Worm (Caenorhabditis elegans) whole organism, L3 larva: Measurements from ENCODE around the gene F35E8.9.

Source experiments
- nhr-23 ChIP-seq: fragments of 150-350 bp; optimal IDR thresholded peaks from 2 replicates; lab custom pipeline; 2014; ENCODE audit warnings: missing biosample characterization, missing genetic modification reagents, missing genetic modification characterization
- sea-2 ChIP-seq: fragments of 150-350 bp; sonication (generic microtip); optimal IDR thresholded peaks from 4 replicates; lab custom pipeline; 2014; ENCODE audit warnings: missing biosample characterization, missing genetic modification reagents, missing genetic modification characterization
- snpc-4 ChIP-seq: fragments of 150-350 bp; optimal IDR thresholded peaks from 2 replicates; lab custom pipeline; 2014; ENCODE audit warnings: missing biosample characterization, missing genetic modification characterization

DNA sequence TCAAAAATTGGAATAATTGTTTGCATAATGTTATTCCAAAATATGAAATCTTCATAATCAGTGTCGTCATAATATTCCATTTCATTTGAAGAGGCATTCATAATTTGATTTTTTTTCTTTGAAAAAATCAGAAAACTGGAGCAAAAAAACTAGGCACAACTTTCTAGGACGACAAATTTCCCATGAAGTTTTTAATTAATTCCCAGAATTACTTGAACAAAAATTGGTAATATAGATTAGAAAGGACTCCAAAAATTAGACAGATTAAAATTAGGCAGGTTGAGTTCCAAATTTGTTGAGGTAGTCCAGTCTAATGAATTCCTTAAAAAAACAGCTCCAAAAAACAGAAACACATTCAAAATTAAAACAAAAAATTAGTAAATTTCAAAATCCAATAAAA lies 37.6 kb upstream of the F35E8.9 start, which contains the start of gene srw-57:
- TF ChIP-seq sea-2 (GFP tag; lab: Kevin White, UChicago) (no peak), nhr-23 (tag; lab: Kevin White, UChicago) (no peak), snpc-4 (tag; lab: Kevin White, UChicago) (no peak)
